Worm (Caenorhabditis elegans) whole organism, L3 larva: ENCODE measurements around the gene C10F3.7.

Experiments used
- nhr-77 ChIP-seq: fragments of 150-350 bp; optimal IDR thresholded peaks from 2 replicates; lab custom pipeline; 2014; ENCODE audit warnings: missing biosample characterization, missing genetic modification characterization
- pha-4 ChIP-seq: fragments of 150-350 bp; optimal IDR thresholded peaks from 2 replicates; lab custom pipeline; 2014; ENCODE audit warnings: missing biosample characterization, missing genetic modification reagents, missing genetic modification characterization
- skn-1 ChIP-seq: fragments of 150-350 bp; optimal IDR thresholded peaks from 2 replicates; lab custom pipeline; 2014; ENCODE audit warnings: missing biosample characterization, missing genetic modification characterization

ce11 chrV:5972582-5972981 lies 14.1 kb downstream of the C10F3.7 start:
- no peak for TF ChIP-seq skn-1 (tag; lab: Kevin White, UChicago)
- TF ChIP-seq nhr-77 (tag; lab: Kevin White, UChicago) = no peak
- no peak for TF ChIP-seq pha-4
